Worm (Caenorhabditis elegans): ENCODE measurements around the gene flp-7.

ce11 chrX:5836527-5836926, 49.1 kb upstream of the flp-7 start:
- TF ChIP-seq nhr-12 (tag; optimal IDR thresholded peaks at IDR 0.05) (no peak), elt-1 (tag; optimal IDR thresholded peaks at IDR 0.05; ENCODE audit: borderline replicate concordance, insufficient read depth) (no peak), ces-1 (GFP tag; optimal IDR thresholded peaks at IDR 0.05) (no peak), lin-13 (tag; optimal IDR thresholded peaks at IDR 0.05) (no peak), nhr-28 (tag; optimal IDR thresholded peaks at IDR 0.05) (no peak), unc-62 (GFP tag; optimal IDR thresholded peaks at IDR 0.05) (no peak), ceh-83 (GFP tag; optimal IDR thresholded peaks at IDR 0.05) (no peak), lin-32 (GFP tag; optimal IDR thresholded peaks at IDR 0.05) (no peak), unc-39 (tag; optimal IDR thresholded peaks at IDR 0.05) (no peak), ceh-39 (tag; optimal IDR thresholded peaks at IDR 0.05) (no peak), elt-3 (tag; optimal IDR thresholded peaks at IDR 0.05) (no peak)
